Fruit fly (Drosophila melanogaster) S2 (cell line): ENCODE measurements around the gene atms.

ENCODE experiments used
- CG8478 ChIP-seq: fragments of >200 bp; optimal IDR thresholded peaks from 2 replicates; lab custom pipeline; 2018
- CTCF ChIP-seq, 2 experiments: fragments of >200 bp; optimal IDR thresholded peaks; 2 replicates each; lab custom pipeline; 2018

DNA sequence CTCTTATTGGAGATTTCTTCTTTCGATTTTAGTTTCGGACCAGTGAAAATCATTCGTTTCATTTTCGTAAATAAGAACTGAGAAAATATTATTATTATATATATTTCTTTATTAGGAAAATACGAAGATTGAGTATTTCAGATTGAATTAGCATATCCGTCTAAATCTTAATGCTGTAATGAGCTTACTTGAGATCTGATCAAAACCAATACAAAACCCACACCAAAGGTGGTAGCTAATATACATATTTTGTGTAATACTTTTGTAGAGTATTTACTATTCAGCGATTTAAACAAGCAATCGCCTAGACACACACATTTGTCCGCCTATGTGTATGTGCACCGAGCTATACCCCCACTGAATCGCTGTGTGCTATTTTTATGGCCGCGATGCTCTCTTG, 30.9 kb downstream of the atms start:
- no peak for TF ChIP-seq CTCF (optimal IDR thresholded peaks at IDR 0.05; lab: Kevin White, UChicago)
- no peak for TF ChIP-seq CG8478 (lab: Kevin White, UChicago)
